Fruit fly (Drosophila melanogaster): ENCODE measurements around the gene CG15478.

- TF ChIP-seq toy (GFP tag; IDR thresholded peaks at IDR 0.05) (no peak), slbo (GFP tag; IDR thresholded peaks at IDR 0.05) (no peak)
Measured at dm6 chrX:7744036-7744435, 26.3 kb upstream of the CG15478 start.

Measured in whole organism, embryonic.